Worm (Caenorhabditis elegans) whole organism, young adult: ENCODE measurements around the gene idpa-3.

Experiments
- C17E4.6 ChIP-seq: fragments of 200-800 bp; sonication (Bioruptor generic); IDR thresholded peaks from 2 replicates; pipeline ENCODE4 v1.3.6; 2022; ENCODE audit warnings: missing genetic modification reagents, missing genetic modification characterization, missing compliant biosample characterization
- D2030.7 ChIP-seq: fragments of 200-800 bp; sonication (Bioruptor generic); IDR thresholded peaks from 2 replicates; pipeline ENCODE4 v1.3.6; 2022; ENCODE audit warnings: missing genetic modification reagents, missing genetic modification characterization, missing compliant biosample characterization
- F23B12.7 ChIP-seq: sonication (generic microtip); optimal IDR thresholded peaks from 2 replicates; lab custom pipeline; 2017; ENCODE audit warnings: missing genetic modification characterization, mild to moderate bottlenecking, missing compliant biosample characterization, antibody characterized with exemption, moderate library complexity; ENCODE audit not compliant: insufficient read depth
- F37B4.10 ChIP-seq: fragments of 200-800 bp; sonication (Bioruptor generic); IDR thresholded peaks from 2 replicates; pipeline ENCODE4 v1.3.6; 2022; ENCODE audit warnings: missing genetic modification characterization, missing compliant biosample characterization
- F39B2.1 ChIP-seq: fragments of 200-800 bp; sonication (Bioruptor generic); IDR thresholded peaks from 2 replicates; pipeline ENCODE4 v1.3.6; 2022; ENCODE audit warnings: missing genetic modification reagents, missing genetic modification characterization, missing compliant biosample characterization
- F52B5.7 ChIP-seq: sonication (generic microtip); optimal IDR thresholded peaks from 2 replicates; lab custom pipeline; 2016; ENCODE audit warnings: mild to moderate bottlenecking, missing genetic modification characterization, missing compliant biosample characterization
- F55B11.4 ChIP-seq: sonication (generic microtip); optimal IDR thresholded peaks from 2 replicates; lab custom pipeline; 2016; ENCODE audit warnings: missing compliant biosample characterization, missing genetic modification characterization, borderline replicate concordance; ENCODE audit not compliant: insufficient read depth
- K11D2.4 ChIP-seq: fragments of 200-800 bp; sonication (Bioruptor generic); IDR thresholded peaks from 2 replicates; pipeline ENCODE4 v1.3.6; 2022; ENCODE audit warnings: missing genetic modification reagents, missing genetic modification characterization, missing compliant biosample characterization
- K12H6.12 ChIP-seq: fragments of 200-800 bp; sonication (Bioruptor generic); optimal IDR thresholded peaks from 2 replicates; lab custom pipeline; 2018; ENCODE audit warnings: mild to moderate bottlenecking, missing genetic modification characterization, missing compliant biosample characterization
- Y56A3A.18 ChIP-seq: fragments of 200-800 bp; sonication (Bioruptor generic); IDR thresholded peaks from 2 replicates; pipeline ENCODE4 v1.3.6; 2022; ENCODE audit warnings: missing genetic modification reagents, missing genetic modification characterization, missing compliant biosample characterization
- Y67H2A.10 ChIP-seq: fragments of 200-800 bp; sonication (Bioruptor generic); conservative IDR thresholded peaks from 2 replicates; pipeline ENCODE4 v1.3.6; 2022; ENCODE audit warnings: missing genetic modification reagents, missing genetic modification characterization, missing compliant biosample characterization
- Y95B8A.8 ChIP-seq: fragments of 200-800 bp; sonication (Bioruptor generic); IDR thresholded peaks from 2 replicates; pipeline ENCODE4 v1.3.6; 2022; ENCODE audit warnings: missing genetic modification reagents, missing genetic modification characterization, missing compliant biosample characterization
- akir-1 ChIP-seq: fragments of 200-800 bp; sonication (Bioruptor generic); optimal IDR thresholded peaks from 2 replicates; lab custom pipeline; 2018; ENCODE audit warnings: mild to moderate bottlenecking, missing genetic modification characterization, moderate library complexity, missing compliant biosample characterization
- aptf-2 ChIP-seq: fragments of 200-800 bp; sonication (Bioruptor generic); conservative IDR thresholded peaks from 2 replicates; pipeline ENCODE4 v1.3.6; 2022; ENCODE audit warnings: missing genetic modification reagents, missing genetic modification characterization, missing compliant biosample characterization
- aptf-3 ChIP-seq: fragments of 200-800 bp; sonication (Bioruptor generic); IDR thresholded peaks from 2 replicates; pipeline ENCODE4 v1.3.6; 2022; ENCODE audit warnings: missing genetic modification characterization, missing compliant biosample characterization
- attf-3 ChIP-seq: fragments of 200-800 bp; sonication (Bioruptor generic); conservative IDR thresholded peaks from 2 replicates; pipeline ENCODE4 v1.3.6; 2022; ENCODE audit warnings: missing genetic modification reagents, missing genetic modification characterization, missing compliant biosample characterization
- attf-5 ChIP-seq: fragments of 200-800 bp; sonication (Bioruptor generic); optimal IDR thresholded peaks from 2 replicates; lab custom pipeline; 2018; ENCODE audit warnings: mild to moderate bottlenecking, missing genetic modification characterization, missing compliant biosample characterization
- cebp-1 ChIP-seq, 2 experiments: fragments of 200-800 bp in 1 of 2; sonication (Bioruptor generic) in 1 of 2; sonication (generic microtip) in 1 of 2; IDR thresholded peaks in 1 of 2; optimal IDR thresholded peaks in 1 of 2; 2 replicates each; pipeline versions ENCODE4 v1.3.6 to Lab custom; 2017 to 2022; ENCODE audit warnings: missing compliant biosample characterization in 2 of 2, missing genetic modification characterization in 2 of 2, mild to moderate bottlenecking in 1 of 2, missing genetic modification reagents in 1 of 2, moderate library complexity in 1 of 2
- cebp-2 ChIP-seq: fragments of 200-800 bp; sonication (Bioruptor generic); IDR thresholded peaks from 2 replicates; pipeline ENCODE4 v1.3.6; 2022; ENCODE audit warnings: missing genetic modification characterization, missing compliant biosample characterization
- ceh-27 ChIP-seq: fragments of 200-800 bp; sonication (Bioruptor generic); optimal IDR thresholded peaks from 2 replicates; lab custom pipeline; 2018; ENCODE audit warnings: mild to moderate bottlenecking, missing genetic modification characterization, moderate library complexity, missing compliant biosample characterization
- ceh-58 ChIP-seq: fragments of 200-800 bp; sonication (Bioruptor generic); IDR thresholded peaks from 2 replicates; pipeline ENCODE4 v1.3.6; 2022; ENCODE audit warnings: missing genetic modification characterization, missing compliant biosample characterization
- dox-1 ChIP-seq: fragments of 200-800 bp; sonication (Bioruptor generic); IDR thresholded peaks from 2 replicates; pipeline ENCODE4 v1.3.6; 2022; ENCODE audit warnings: missing genetic modification reagents, missing genetic modification characterization, missing compliant biosample characterization
- efl-1 ChIP-seq: fragments of 150-350 bp; optimal IDR thresholded peaks from 2 replicates; lab custom pipeline; 2014; ENCODE audit warnings: missing biosample characterization, missing genetic modification reagents, missing genetic modification characterization
- ets-4 ChIP-seq: fragments of 200-800 bp; sonication (Bioruptor generic); optimal IDR thresholded peaks from 2 replicates; lab custom pipeline; 2018; ENCODE audit warnings: mild to moderate bottlenecking, missing genetic modification characterization, missing compliant biosample characterization
- lag-1 ChIP-seq: fragments of 200-800 bp; sonication (Bioruptor generic); IDR thresholded peaks from 2 replicates; pipeline ENCODE4 v1.3.6; 2022; ENCODE audit warnings: missing genetic modification reagents, missing genetic modification characterization, missing compliant biosample characterization
- let-526 ChIP-seq: fragments of 200-800 bp; sonication (Bioruptor generic); IDR thresholded peaks from 2 replicates; pipeline ENCODE4 v1.3.6; 2022; ENCODE audit warnings: missing genetic modification reagents, missing genetic modification characterization, missing compliant biosample characterization
- lin-40 ChIP-seq: sonication (generic microtip); optimal IDR thresholded peaks from 2 replicates; lab custom pipeline; 2016; ENCODE audit warnings: missing genetic modification characterization, mild to moderate bottlenecking, missing compliant biosample characterization, missing genotype, missing genetic modification reagents
- mcd-1 ChIP-seq: fragments of 200-800 bp; sonication (Bioruptor generic); IDR thresholded peaks from 2 replicates; pipeline ENCODE4 v1.3.6; 2022; ENCODE audit warnings: missing genetic modification reagents, missing genetic modification characterization, missing compliant biosample characterization
- mxl-1 ChIP-seq: sonication (generic microtip); optimal IDR thresholded peaks from 2 replicates; lab custom pipeline; 2016; ENCODE audit warnings: missing genetic modification characterization, missing compliant biosample characterization
- nhr-120 ChIP-seq: fragments of 200-800 bp; sonication (Bioruptor generic); IDR thresholded peaks from 2 replicates; pipeline ENCODE4 v1.3.6; 2022; ENCODE audit warnings: missing genetic modification characterization, missing compliant biosample characterization
- nhr-80 ChIP-seq: sonication (generic microtip); optimal IDR thresholded peaks from 2 replicates; lab custom pipeline; 2016; ENCODE audit warnings: missing genetic modification characterization, missing compliant biosample characterization
- pha-4 ChIP-seq: fragments of 150-350 bp; sonication (generic microtip); optimal IDR thresholded peaks from 2 replicates; lab custom pipeline; 2014; ENCODE audit warnings: missing biosample characterization, missing genetic modification reagents, missing genetic modification characterization
- rcor-1 ChIP-seq: fragments of 200-800 bp; sonication (Bioruptor generic); IDR thresholded peaks from 2 replicates; pipeline ENCODE4 v1.3.6; 2022; ENCODE audit warnings: missing genetic modification reagents, missing genetic modification characterization, missing compliant biosample characterization
- repo-1 ChIP-seq: sonication (generic microtip); optimal IDR thresholded peaks from 2 replicates; lab custom pipeline; 2017; ENCODE audit warnings: mild to moderate bottlenecking, missing genetic modification characterization, missing compliant biosample characterization
- sdz-38 ChIP-seq: sonication (generic microtip); optimal IDR thresholded peaks from 2 replicates; lab custom pipeline; 2016; ENCODE audit warnings: missing genotype, missing genetic modification characterization, missing compliant biosample characterization
- snpc-1.1 ChIP-seq: sonication (generic microtip); optimal IDR thresholded peaks from 2 replicates; lab custom pipeline; 2017; ENCODE audit warnings: missing genetic modification characterization, mild to moderate bottlenecking, missing compliant biosample characterization, antibody characterized with exemption, moderate library complexity, missing genotype, missing genetic modification reagents; ENCODE audit not compliant: insufficient read depth
- sptf-2 ChIP-seq: fragments of 200-800 bp; sonication (Bioruptor generic); optimal IDR thresholded peaks from 2 replicates; lab custom pipeline; 2018; ENCODE audit warnings: mild to moderate bottlenecking, missing genetic modification characterization, missing compliant biosample characterization
- tbp1 ChIP-seq: fragments of 200-800 bp; sonication (Bioruptor generic); optimal IDR thresholded peaks from 2 replicates; lab custom pipeline; 2018; ENCODE audit warnings: mild to moderate bottlenecking, missing genetic modification characterization, missing compliant biosample characterization
- tlf-1 ChIP-seq: fragments of 200-800 bp; sonication (Bioruptor generic); optimal IDR thresholded peaks from 2 replicates; lab custom pipeline; 2018; ENCODE audit warnings: mild to moderate bottlenecking, missing genetic modification characterization, missing compliant biosample characterization
- xnd-1 ChIP-seq: sonication (generic microtip); optimal IDR thresholded peaks from 2 replicates; lab custom pipeline; 2016; ENCODE audit warnings: missing genotype, missing genetic modification reagents, missing genetic modification characterization, missing compliant biosample characterization
- zfh-2 ChIP-seq: fragments of 200-800 bp; sonication (Bioruptor generic); conservative IDR thresholded peaks from 2 replicates; pipeline ENCODE4 v1.3.6; 2022; ENCODE audit warnings: missing genetic modification reagents, missing genetic modification characterization, missing compliant biosample characterization
- ztf-18 ChIP-seq: sonication (generic microtip); optimal IDR thresholded peaks from 2 replicates; lab custom pipeline; 2016; ENCODE audit warnings: missing genotype, mild to moderate bottlenecking, missing genetic modification characterization, missing compliant biosample characterization

The idpa-3 gene

DNA sequence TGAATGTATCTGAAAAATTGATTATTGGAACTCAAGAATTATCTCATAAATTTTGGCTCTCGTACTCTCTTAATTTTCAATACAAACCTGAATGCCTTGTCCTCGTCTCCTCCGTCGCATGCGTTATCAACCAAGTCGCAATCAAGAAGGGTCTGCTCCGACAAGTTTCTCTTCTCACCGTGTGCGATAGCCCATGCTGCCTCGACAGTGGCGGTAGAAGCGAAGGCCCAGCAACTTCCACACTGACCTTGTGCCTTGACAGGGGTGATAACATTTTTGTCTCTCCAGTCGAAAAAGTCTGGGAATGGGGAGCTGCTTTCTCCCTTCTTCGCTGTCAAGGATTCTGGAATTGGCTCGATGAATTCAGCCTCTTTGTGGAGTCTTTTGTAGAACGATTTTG, 3.8 kb downstream of the idpa-3 start:
- TF ChIP-seq nhr-120 (GFP tag; lab: Robert Waterston, UW) (no peak), F52B5.7 (tag; lab: Kevin White, UChicago) (no peak), cebp-2 (no peak), Y56A3A.18 (no peak), K12H6.12 (no peak), zfh-2 (GFP tag; lab: Robert Waterston, UW) (peak; percentile 67; the same call in 1 of the 2 replicates), attf-5 (GFP tag; lab: Kevin White, UChicago) (no peak), repo-1 (no peak), F55B11.4 (no peak), aptf-2 (GFP tag; lab: Robert Waterston, UW) (no peak), mxl-1 (no peak), dox-1 (GFP tag; lab: Robert Waterston, UW) (peak; percentile 65; the same call in 1 of the 2 replicates), K11D2.4 (no peak), akir-1 (GFP tag; lab: Kevin White, UChicago) (no peak), aptf-3 (GFP tag; lab: Robert Waterston, UW) (no peak), pha-4 (no peak), C17E4.6 (GFP tag; lab: Robert Waterston, UW) (no peak), lin-40 (tag; lab: Kevin White, UChicago) (no peak), F39B2.1 (GFP tag; lab: Robert Waterston, UW) (no peak), ztf-18 (tag; lab: Kevin White, UChicago) (no peak), nhr-80 (peak; percentile 80), sptf-2 (GFP tag; lab: Kevin White, UChicago) (no peak), tlf-1 (GFP tag; lab: Kevin White, UChicago) (no peak), mcd-1 (GFP tag; lab: Robert Waterston, UW) (peak; percentile 23; the same call in 1 of the 2 replicates), F23B12.7 (tag; lab: Kevin White, UChicago) (no peak), Y67H2A.10 (GFP tag; lab: Robert Waterston, UW) (no peak), Y95B8A.8 (no peak), efl-1 (GFP tag; lab: Kevin White, UChicago) (no peak), D2030.7 (GFP tag; lab: Robert Waterston, UW) (no peak), ets-4 (GFP tag; lab: Kevin White, UChicago) (peak; percentile 72), F37B4.10 (GFP tag; lab: Robert Waterston, UW) (no peak), attf-3 (GFP tag; lab: Robert Waterston, UW) (no peak), tbp1 (peak; percentile 6), ceh-27 (GFP tag; lab: Kevin White, UChicago) (no peak), snpc-1.1 (tag; lab: Kevin White, UChicago) (no peak), ceh-58 (GFP tag; lab: Robert Waterston, UW) (no peak), sdz-38 (no peak), cebp-1 (GFP tag; IDR thresholded peaks at IDR 0.05; lab: Robert Waterston, UW) (no peak), cebp-1 (tag; optimal IDR thresholded peaks at IDR 0.05; lab: Kevin White, UChicago) (no peak), xnd-1 (tag; lab: Kevin White, UChicago) (no peak), rcor-1 (GFP tag; lab: Robert Waterston, UW) (no peak), lag-1 (GFP tag; lab: Robert Waterston, UW) (no peak), let-526 (no peak)
